Fruit fly (Drosophila melanogaster): ENCODE results near the gene alt.

The alt gene

dm6 chr3R:17701131-17701593, 18.8 kb upstream of the alt start:
- peak; percentile 25; the same call in 1 of the 2 replicates for TF ChIP-seq MBD-R2 (GFP tag; IDR thresholded peaks at IDR 0.05)
- no peak for TF ChIP-seq CG30431 (GFP tag; optimal IDR thresholded peaks at IDR 0.05)
- TF ChIP-seq CG34224 (GFP tag; IDR thresholded peaks at IDR 0.05; ENCODE audit: partially characterized antibody), result peak; percentile 47; the same call in 1 of the 3 replicates
- TF ChIP-seq Myb (GFP tag; optimal IDR thresholded peaks at IDR 0.05), result peak; percentile 10
- peak; percentile 72 for TF ChIP-seq pros (GFP tag; optimal IDR thresholded peaks at IDR 0.05)
- peak; percentile 13 for TF ChIP-seq zfh2 (GFP tag; optimal IDR thresholded peaks at IDR 0.05)
- 0 out of 2 replicates have a peak, but pooled peaks have one; percentile 16 for TF ChIP-seq CG14441 (GFP tag; IDR thresholded peaks at IDR 0.05)
- 0 out of 2 replicates have a peak, but pooled peaks have one; percentile 8 for TF ChIP-seq chm (GFP tag; IDR thresholded peaks at IDR 0.05)
- peak; percentile 35 for TF ChIP-seq HmgZ (tag; optimal IDR thresholded peaks at IDR 0.05)
- TF ChIP-seq Awh (GFP tag; IDR thresholded peaks at IDR 0.05), result peak; percentile 37; the same call in 1 of the 2 replicates
- TF ChIP-seq BtbVII (GFP tag; optimal IDR thresholded peaks at IDR 0.05), result no peak
- TF ChIP-seq sens (GFP tag), result peak; percentile 83
- no peak; the same call in 1 of the 2 replicates for TF ChIP-seq GATAe (GFP tag; conservative IDR thresholded peaks at IDR 0.05)
- TF ChIP-seq CG9932 (GFP tag; IDR thresholded peaks at IDR 0.05), result peak; percentile 29
- TF ChIP-seq Ets65A (GFP tag), result peak; percentile 24
- peak; percentile 75 for TF ChIP-seq grn (GFP tag; optimal IDR thresholded peaks at IDR 0.05)
- peak; percentile 66 for TF ChIP-seq Adf1 (GFP tag; IDR thresholded peaks at IDR 0.05)
- no peak for TF ChIP-seq Dip3 (GFP tag; optimal IDR thresholded peaks at IDR 0.05)
- TF ChIP-seq CG9215 (GFP tag; IDR thresholded peaks at IDR 0.05), result no peak
- peak; percentile 33 for TF ChIP-seq psq (GFP tag; optimal IDR thresholded peaks at IDR 0.05)
- TF ChIP-seq B-H2 (GFP tag; optimal IDR thresholded peaks at IDR 0.05), result peak; percentile 25
- TF ChIP-seq CG13894 (tag; optimal IDR thresholded peaks at IDR 0.05), result peak; percentile 49
- TF ChIP-seq HLH4C (GFP tag; IDR thresholded peaks at IDR 0.05; ENCODE audit: partially characterized antibody), result no peak
- peak; percentile 51 for TF ChIP-seq zf30C (GFP tag; optimal IDR thresholded peaks at IDR 0.05)
- peak; percentile 84 for TF ChIP-seq Hey (tag; optimal IDR thresholded peaks at IDR 0.05)
- 0 out of 2 replicates have a peak, but pooled peaks have one; percentile 4 for TF ChIP-seq sob (GFP tag; IDR thresholded peaks at IDR 0.05)
- no peak for TF ChIP-seq CG34376 (GFP tag; optimal IDR thresholded peaks at IDR 0.05)
- TF ChIP-seq ap (GFP tag; IDR thresholded peaks at IDR 0.05), result no peak
- peak; percentile 37 for TF ChIP-seq CG12769 (tag; optimal IDR thresholded peaks at IDR 0.05)
- TF ChIP-seq grau (tag; optimal IDR thresholded peaks at IDR 0.05), result peak; percentile 13
- TF ChIP-seq abd-A (tag; optimal IDR thresholded peaks at IDR 0.05), result peak; percentile 78
- no peak for TF ChIP-seq CG17912 (GFP tag; optimal IDR thresholded peaks at IDR 0.05)
- TF ChIP-seq pzg (GFP tag; optimal IDR thresholded peaks at IDR 0.05), result peak; percentile 10
- TF ChIP-seq CG10543 (GFP tag; optimal IDR thresholded peaks at IDR 0.05), result peak; percentile 81
- peak; percentile 21 for TF ChIP-seq CG2120 (GFP tag; optimal IDR thresholded peaks at IDR 0.05)
- TF ChIP-seq ems (GFP tag; optimal IDR thresholded peaks at IDR 0.05), result peak; percentile 11
- TF ChIP-seq Dbx (GFP tag; IDR thresholded peaks at IDR 0.05), result peak; percentile 47; the same call in 1 of the 3 replicates
- TF ChIP-seq Aef1 (GFP tag; IDR thresholded peaks at IDR 0.05), result peak; percentile 50; the same call in 2 of the 3 replicates
- no peak for TF ChIP-seq CG11085 (GFP tag; IDR thresholded peaks at IDR 0.05)
- TF ChIP-seq Scr (GFP tag; IDR thresholded peaks at IDR 0.05; ENCODE audit: partially characterized antibody), result peak; percentile 35; the same call in 1 of the 2 replicates
- peak; percentile 99 for TF ChIP-seq rib (GFP tag; IDR thresholded peaks at IDR 0.05)
- TF ChIP-seq CG13287 (GFP tag; IDR thresholded peaks at IDR 0.05; ENCODE audit: partially characterized antibody), result peak; percentile 12; the same call in 1 of the 2 replicates
- peak; percentile 58 for TF ChIP-seq pfk (GFP tag; optimal IDR thresholded peaks at IDR 0.05)
- peak; percentile 76 for TF ChIP-seq cg (GFP tag; optimal IDR thresholded peaks at IDR 0.05)
- TF ChIP-seq CG15073 (GFP tag; optimal IDR thresholded peaks at IDR 0.05), result no peak
- TF ChIP-seq CG8290 (GFP tag; optimal IDR thresholded peaks at IDR 0.05), result no peak
- TF ChIP-seq CG8290 (tag; optimal IDR thresholded peaks at IDR 0.05), result peak in 1 of 2 experiments; percentile 7
- TF ChIP-seq D19A (tag; optimal IDR thresholded peaks at IDR 0.05), result peak; percentile 34
- TF ChIP-seq knrl (GFP tag; IDR thresholded peaks at IDR 0.05; ENCODE audit: partially characterized antibody), result peak; percentile 32; the same call in 1 of the 3 replicates
- 0 out of 4 replicates have a peak, but pooled peaks have one; percentile 83 for TF ChIP-seq chinmo (GFP tag; IDR thresholded peaks at IDR 0.05; ENCODE audit: partially characterized antibody)
